Worm (Caenorhabditis elegans): ENCODE data around the gene npr-15.

npr-15 gene

ce11 chrIII:3634873-3635272, 59.6 kb downstream of the npr-15 start:
- no peak for TF ChIP-seq pqm-1 (tag; optimal IDR thresholded peaks at IDR 0.05)
- no peak for TF ChIP-seq efl-1 (optimal IDR thresholded peaks at IDR 0.05)
- peak in 1 of 2 experiments; percentile 31 for TF ChIP-seq efl-1 (GFP tag; optimal IDR thresholded peaks at IDR 0.05 in 1 of 2)

ce11 chrIII:3634158-3634557, 60.3 kb downstream of the npr-15 start:
- no peak for TF ChIP-seq lin-13 (GFP tag; optimal IDR thresholded peaks at IDR 0.05)
- no peak for TF ChIP-seq nhr-47 (tag; optimal IDR thresholded peaks at IDR 0.05)
- TF ChIP-seq lin-14 (GFP tag; optimal IDR thresholded peaks at IDR 0.05) = peak; percentile 39
- no peak for TF ChIP-seq sox-4 (tag; optimal IDR thresholded peaks at IDR 0.05)

Data from whole organism, L1 larva.